Worm (Caenorhabditis elegans) whole organism, L3 larva: ENCODE data around the gene W03F9.9.

ENCODE experiments used
- R02D3.7 ChIP-seq: fragments of 150-350 bp; optimal IDR thresholded peaks from 2 replicates; lab custom pipeline; 2014; ENCODE audit warnings: missing biosample characterization, missing genetic modification characterization
- ceh-28 ChIP-seq: fragments of 150-350 bp; optimal IDR thresholded peaks from 2 replicates; lab custom pipeline; 2014; ENCODE audit warnings: missing biosample characterization, missing genetic modification reagents, missing genetic modification characterization
- ceh-9 ChIP-seq: sonication (generic microtip); optimal IDR thresholded peaks from 2 replicates; lab custom pipeline; 2018; ENCODE audit warnings: missing biosample characterization, missing genetic modification characterization
- elt-3 ChIP-seq, 3 experiments: fragments of 150-350 bp in 1 of 3; sonication (generic microtip) in 2 of 3; optimal IDR thresholded peaks; 2 replicates in 2 of 3; 4 replicates in 1 of 3; lab custom pipeline; 2014 to 2017; ENCODE audit warnings: missing biosample characterization in 3 of 3, missing genetic modification characterization in 3 of 3
- fkh-10 ChIP-seq: sonication (generic microtip); optimal IDR thresholded peaks from 2 replicates; lab custom pipeline; 2017; ENCODE audit warnings: missing biosample characterization, missing genetic modification reagents, missing genetic modification characterization
- fkh-2 ChIP-seq: fragments of 150-350 bp; optimal IDR thresholded peaks from 2 replicates; lab custom pipeline; 2014; ENCODE audit warnings: missing biosample characterization, missing genetic modification reagents, missing genetic modification characterization
- hmg-11 ChIP-seq: sonication (generic microtip); optimal IDR thresholded peaks from 2 replicates; lab custom pipeline; 2016; ENCODE audit warnings: missing genetic modification characterization, missing compliant biosample characterization
- jun-1 ChIP-seq: fragments of 150-350 bp; optimal IDR thresholded peaks from 2 replicates; lab custom pipeline; 2014; ENCODE audit warnings: missing biosample characterization, missing genetic modification reagents, missing genetic modification characterization
- lin-15B ChIP-seq: fragments of 150-350 bp; optimal IDR thresholded peaks from 2 replicates; lab custom pipeline; 2014; ENCODE audit warnings: missing biosample characterization, missing genetic modification characterization
- lin-39 ChIP-seq: fragments of 150-350 bp; optimal IDR thresholded peaks from 2 replicates; lab custom pipeline; 2018; ENCODE audit warnings: missing biosample characterization, missing genetic modification reagents, missing genetic modification characterization
- lsy-12 ChIP-seq: sonication (generic microtip); optimal IDR thresholded peaks from 2 replicates; lab custom pipeline; 2016; ENCODE audit warnings: mild to moderate bottlenecking, missing genetic modification characterization, missing compliant biosample characterization
- nfya-1 ChIP-seq: sonication (generic microtip); optimal IDR thresholded peaks from 2 replicates; lab custom pipeline; 2017; ENCODE audit warnings: missing genetic modification characterization, mild to moderate bottlenecking, missing compliant biosample characterization, antibody characterized with exemption, moderate library complexity; ENCODE audit not compliant: insufficient read depth
- nhr-11 ChIP-seq: fragments of 150-350 bp; optimal IDR thresholded peaks from 2 replicates; lab custom pipeline; 2014; ENCODE audit warnings: missing biosample characterization, missing genetic modification characterization
- nhr-12 ChIP-seq: fragments of 150-350 bp; optimal IDR thresholded peaks from 2 replicates; lab custom pipeline; 2014; ENCODE audit warnings: missing biosample characterization, missing genetic modification characterization
- nhr-23 ChIP-seq: fragments of 150-350 bp; optimal IDR thresholded peaks from 2 replicates; lab custom pipeline; 2014; ENCODE audit warnings: missing biosample characterization, missing genetic modification reagents, missing genetic modification characterization
- nhr-25 ChIP-seq: sonication (generic microtip); optimal IDR thresholded peaks from 2 replicates; lab custom pipeline; 2017; ENCODE audit warnings: missing biosample characterization, missing genetic modification characterization
- nhr-28 ChIP-seq: fragments of 150-350 bp; optimal IDR thresholded peaks from 2 replicates; lab custom pipeline; 2014; ENCODE audit warnings: missing biosample characterization, missing genetic modification characterization
- nhr-43 ChIP-seq: sonication (generic microtip); optimal IDR thresholded peaks from 2 replicates; lab custom pipeline; 2016; ENCODE audit warnings: mild to moderate bottlenecking, missing genetic modification characterization, missing compliant biosample characterization; ENCODE audit not compliant: poor library complexity, severe bottlenecking
- nhr-76 ChIP-seq: fragments of 150-350 bp; sonication (generic microtip); optimal IDR thresholded peaks from 5 replicates; lab custom pipeline; 2014; ENCODE audit warnings: missing biosample characterization, missing genetic modification characterization
- pha-4 ChIP-seq: fragments of 150-350 bp; optimal IDR thresholded peaks from 2 replicates; lab custom pipeline; 2014; ENCODE audit warnings: missing biosample characterization, missing genetic modification reagents, missing genetic modification characterization
- pqm-1 ChIP-seq: fragments of 150-350 bp; optimal IDR thresholded peaks from 2 replicates; lab custom pipeline; 2017; ENCODE audit warnings: missing biosample characterization, missing genetic modification characterization, inconsistent platforms
- sea-2 ChIP-seq: fragments of 150-350 bp; sonication (generic microtip); optimal IDR thresholded peaks from 4 replicates; lab custom pipeline; 2014; ENCODE audit warnings: missing biosample characterization, missing genetic modification reagents, missing genetic modification characterization
- snpc-4 ChIP-seq: fragments of 150-350 bp; optimal IDR thresholded peaks from 2 replicates; lab custom pipeline; 2014; ENCODE audit warnings: missing biosample characterization, missing genetic modification characterization
- unc-39 ChIP-seq: sonication (generic microtip); optimal IDR thresholded peaks from 4 replicates; lab custom pipeline; 2017; ENCODE audit warnings: missing biosample characterization, missing genetic modification characterization
- unc-62 ChIP-seq: fragments of 150-350 bp; sonication (generic microtip); optimal IDR thresholded peaks from 4 replicates; lab custom pipeline; 2014; ENCODE audit warnings: missing biosample characterization, missing genetic modification reagents, missing genetic modification characterization
- ztf-11 ChIP-seq: fragments of 150-350 bp; optimal IDR thresholded peaks from 2 replicates; lab custom pipeline; 2014; ENCODE audit warnings: missing biosample characterization, missing genetic modification characterization
- ztf-4 ChIP-seq: fragments of 150-350 bp; optimal IDR thresholded peaks from 2 replicates; lab custom pipeline; 2014; ENCODE audit warnings: missing biosample characterization, missing genetic modification characterization

Gene W03F9.9

DNA sequence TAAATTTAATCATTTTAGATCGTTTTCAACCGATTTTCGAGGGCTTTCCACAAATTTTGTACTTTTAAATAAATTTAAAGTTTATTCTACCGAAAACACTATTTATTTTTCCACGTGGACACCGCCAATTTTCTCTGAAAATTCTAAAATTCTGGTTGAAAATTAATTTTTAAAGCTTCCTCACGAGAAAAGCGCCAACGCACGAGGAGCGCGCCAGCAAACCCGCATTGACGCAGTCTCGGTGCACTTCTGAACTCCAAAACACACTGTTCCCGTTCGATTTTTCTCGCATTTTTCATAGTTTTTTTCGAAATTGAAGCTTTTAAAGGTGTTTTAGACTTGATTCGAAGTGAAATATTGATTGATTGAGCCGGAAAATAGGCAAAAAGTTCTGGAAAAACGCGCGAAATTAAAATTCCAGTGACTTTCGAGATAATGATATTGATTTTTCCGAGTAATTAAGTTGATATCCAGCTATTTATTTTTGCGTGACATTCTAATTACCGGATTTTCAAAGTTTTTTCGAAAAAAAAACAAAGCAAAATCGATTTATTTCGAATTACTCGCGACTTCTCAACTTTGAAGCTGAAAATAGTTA, 38.3 kb downstream of the W03F9.9 start, which contains the start of gene cul-3:
TSS of gene cul-3 (plus strand) at position 548 of the 598 bp plus-strand sequence.
- TF ChIP-seq nfya-1 (peak; percentile 65), ceh-28 (tag; lab: Kevin White, UChicago) (peak; percentile 42), lin-39 (tag; lab: Kevin White, UChicago) (peak; percentile 30), lsy-12 (tag; lab: Kevin White, UChicago) (no peak), pha-4 (tag; lab: Kevin White, UChicago) (peak; percentile 49), snpc-4 (tag; lab: Kevin White, UChicago) (peak; percentile 26), R02D3.7 (tag; lab: Kevin White, UChicago) (peak; percentile 23), nhr-23 (tag; lab: Kevin White, UChicago) (peak; percentile 26), unc-39 (tag; lab: Kevin White, UChicago) (no peak), hmg-11 (tag; lab: Kevin White, UChicago) (peak; percentile 82), unc-62 (GFP tag; lab: Kevin White, UChicago) (no peak), lin-15B (peak; percentile 60), sea-2 (GFP tag; lab: Kevin White, UChicago) (no peak), nhr-25 (tag; lab: Kevin White, UChicago) (peak; percentile 44), jun-1 (tag; lab: Kevin White, UChicago) (peak; percentile 45)

DNA sequence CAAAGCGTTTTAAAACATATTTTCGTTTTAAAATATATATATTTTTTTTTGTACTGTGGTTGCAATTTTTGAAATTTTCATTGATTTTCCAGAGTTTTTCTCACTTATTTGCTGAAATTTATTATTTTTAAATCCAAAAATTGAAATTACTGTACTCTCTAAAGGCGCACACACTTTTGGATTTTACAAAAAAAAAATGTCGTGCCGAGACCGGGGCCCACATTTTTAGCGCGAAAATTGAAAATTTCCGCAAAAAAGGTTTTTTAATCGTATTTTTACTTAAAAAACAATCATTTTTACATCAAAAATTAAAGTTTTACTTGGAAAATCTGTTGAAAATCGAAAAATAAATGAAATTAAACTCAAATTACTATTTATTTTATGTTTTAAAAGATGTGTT, 46.4 kb downstream of the W03F9.9 start:
- TF ChIP-seq unc-62 (GFP tag; lab: Kevin White, UChicago): no peak
- no peak for TF ChIP-seq nhr-23 (tag; lab: Kevin White, UChicago)
- TF ChIP-seq nhr-43 (tag; lab: Kevin White, UChicago): no peak
- TF ChIP-seq nhr-28 (tag; lab: Kevin White, UChicago): no peak

DNA sequence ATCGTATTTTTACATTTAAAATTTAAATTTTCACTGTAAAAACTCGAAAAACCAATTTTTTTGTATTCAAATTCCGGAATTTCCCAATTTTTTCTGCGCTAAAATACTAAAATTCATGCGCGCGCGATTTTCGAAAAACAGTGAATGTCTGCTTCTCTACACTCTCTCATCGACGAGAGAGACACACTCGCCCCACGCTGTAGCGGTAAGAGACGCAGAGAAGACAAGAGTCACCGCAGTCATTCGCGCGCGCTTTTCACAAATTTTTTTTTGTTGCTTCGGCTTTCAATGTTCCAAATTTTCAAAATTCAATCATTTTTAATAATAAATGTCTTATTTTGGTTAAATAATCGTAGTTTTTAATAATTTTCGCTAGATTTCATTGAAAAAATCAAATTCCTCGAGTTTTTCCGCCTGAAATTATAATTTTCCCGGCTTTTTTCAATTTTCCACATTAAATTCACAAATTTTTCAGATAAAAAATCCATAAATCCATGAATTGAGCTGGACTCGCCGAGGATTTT, 47.1 kb downstream of the W03F9.9 start, which contains the start of gene arid-1:
TSS of gene arid-1 (plus strand) at position 474 of the 524 bp plus-strand sequence.
- TF ChIP-seq nfya-1: peak; percentile 77
- TF ChIP-seq lin-39 (tag; lab: Kevin White, UChicago): peak; percentile 63
- no peak for TF ChIP-seq lsy-12 (tag; lab: Kevin White, UChicago)
- TF ChIP-seq nhr-23 (tag; lab: Kevin White, UChicago): peak; percentile 43
- peak; percentile 7 for TF ChIP-seq snpc-4 (tag; lab: Kevin White, UChicago)
- TF ChIP-seq hmg-11 (tag; lab: Kevin White, UChicago): peak; percentile 68
- TF ChIP-seq nhr-12 (tag; lab: Kevin White, UChicago): no peak
- TF ChIP-seq lin-15B: peak; percentile 43
- peak; percentile 53 for TF ChIP-seq pha-4 (tag; lab: Kevin White, UChicago)
- TF ChIP-seq nhr-25 (tag; lab: Kevin White, UChicago): peak; percentile 38

DNA sequence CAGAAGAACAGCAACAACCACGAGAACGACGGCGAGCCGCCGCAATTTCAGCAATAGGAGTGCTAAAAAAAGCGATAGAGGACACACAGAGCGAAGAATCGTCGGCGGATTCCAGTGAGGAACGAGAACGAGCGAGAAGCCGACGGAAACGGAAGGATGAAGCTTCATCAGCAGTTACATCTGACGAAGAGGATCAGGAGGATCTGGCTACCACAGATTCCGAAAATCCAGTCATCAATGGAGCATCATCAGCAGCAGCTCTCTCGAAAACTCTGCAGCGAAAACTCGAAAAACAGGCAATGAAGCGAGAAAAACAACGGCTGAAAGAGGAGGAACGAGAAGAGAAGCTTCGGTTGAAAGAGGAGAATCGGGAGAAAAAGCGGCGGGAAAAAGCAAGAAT, 50.7 kb downstream of the W03F9.9 start:
- TF ChIP-seq nhr-23 (tag; lab: Kevin White, UChicago) (no peak), fkh-10 (GFP tag; lab: Kevin White, UChicago) (no peak), ztf-4 (no peak), R02D3.7 (tag; lab: Kevin White, UChicago) (no peak), lsy-12 (tag; lab: Kevin White, UChicago) (no peak), nhr-25 (tag; lab: Kevin White, UChicago) (no peak), nhr-43 (tag; lab: Kevin White, UChicago) (no peak), fkh-2 (tag; lab: Kevin White, UChicago) (no peak), ztf-11 (tag; lab: Kevin White, UChicago) (no peak), elt-3 (tag; optimal IDR thresholded peaks at IDR 0.05; lab: Kevin White, UChicago) (no peak), ceh-9 (tag; lab: Kevin White, UChicago) (no peak), nhr-76 (tag; lab: Kevin White, UChicago) (no peak), lin-39 (tag; lab: Kevin White, UChicago) (no peak), nhr-11 (tag; lab: Kevin White, UChicago) (no peak), pqm-1 (tag; lab: Kevin White, UChicago) (no peak)
